Worm (Caenorhabditis elegans) whole organism, L2 larva: ENCODE results near the gene ptb-1.

Source experiments
- aly-2 ChIP-seq: fragments of 150-350 bp; optimal IDR thresholded peaks from 2 replicates; lab custom pipeline; 2014; ENCODE audit warnings: missing biosample characterization, missing genetic modification characterization
- ceh-82 ChIP-seq: fragments of 150-350 bp; optimal IDR thresholded peaks from 2 replicates; lab custom pipeline; 2014; ENCODE audit warnings: missing biosample characterization, missing genetic modification characterization
- egl-27 ChIP-seq: sonication (generic microtip); optimal IDR thresholded peaks from 3 replicates; lab custom pipeline; 2017; ENCODE audit warnings: missing biosample characterization, missing genetic modification reagents, missing genetic modification characterization
- fos-1 ChIP-seq: fragments of 150-350 bp; optimal IDR thresholded peaks from 2 replicates; lab custom pipeline; 2014; ENCODE audit warnings: missing biosample characterization, missing genetic modification characterization
- lin-13 ChIP-seq: fragments of 150-350 bp; optimal IDR thresholded peaks from 2 replicates; lab custom pipeline; 2014; ENCODE audit warnings: missing biosample characterization, missing genetic modification reagents, missing genetic modification characterization
- nhr-25 ChIP-seq: fragments of 150-350 bp; sonication (generic microtip); optimal IDR thresholded peaks from 3 replicates; lab custom pipeline; 2014; ENCODE audit warnings: missing biosample characterization, missing genetic modification characterization
- snpc-4 ChIP-seq: fragments of 150-350 bp; optimal IDR thresholded peaks from 2 replicates; lab custom pipeline; 2014; ENCODE audit warnings: missing biosample characterization, missing genetic modification characterization
- zag-1 ChIP-seq: fragments of 150-350 bp; optimal IDR thresholded peaks from 2 replicates; lab custom pipeline; 2014; ENCODE audit warnings: missing biosample characterization, missing genetic modification characterization

- TF ChIP-seq nhr-25 (tag; lab: Kevin White, UChicago) (no peak), aly-2 (tag; lab: Kevin White, UChicago) (no peak), snpc-4 (tag; lab: Kevin White, UChicago) (no peak), lin-13 (GFP tag; lab: Kevin White, UChicago) (no peak), ceh-82 (no peak), zag-1 (no peak), egl-27 (tag; lab: Kevin White, UChicago) (no peak), fos-1 (tag; lab: Kevin White, UChicago) (no peak)
Measured at ce11 chrII:10661448-10662064, 13.8 kb upstream of the ptb-1 start.
